Worm (Caenorhabditis elegans): ENCODE data around the gene cutl-28.

Gene cutl-28

ce11 chrIV:664122-664521, 20.2 kb upstream of the cutl-28 start (continued):
- TF ChIP-seq aly-2 (tag; optimal IDR thresholded peaks at IDR 0.05), result no peak
- peak; percentile 30 for TF ChIP-seq lin-39 (tag; optimal IDR thresholded peaks at IDR 0.05)

DNA sequence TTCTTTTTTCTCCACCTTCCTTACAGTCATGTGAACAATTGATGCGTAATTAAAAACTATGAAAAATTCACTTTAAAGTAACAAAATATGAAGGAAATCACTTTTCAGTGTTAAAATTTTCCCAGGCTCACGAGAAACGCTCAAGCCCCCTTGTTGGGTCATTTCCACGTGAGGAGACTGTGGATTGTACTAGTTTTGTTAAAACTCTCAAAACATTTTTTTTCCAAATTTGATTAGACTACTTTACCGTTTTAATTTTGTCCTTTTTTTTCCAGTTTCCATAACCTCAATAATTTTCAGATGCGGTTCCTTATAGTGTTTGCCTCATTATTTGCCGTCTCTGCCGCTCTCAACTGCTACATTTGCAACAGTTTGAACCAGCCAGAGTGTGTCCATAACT, 19.1 kb upstream of the cutl-28 start, which contains the start of gene K11H12.7:
Gene K11H12.7, plus strand, starts transcription at position 301 of the 400 bp plus-strand sequence.
- TF ChIP-seq nfya-1 (tag; optimal IDR thresholded peaks at IDR 0.05; ENCODE audit: insufficient read depth) (no peak), nhr-77 (tag; optimal IDR thresholded peaks at IDR 0.05) (no peak), mml-1 (tag; optimal IDR thresholded peaks at IDR 0.05) (no peak), nhr-237 (tag; optimal IDR thresholded peaks at IDR 0.05) (no peak), skn-1 (tag; optimal IDR thresholded peaks at IDR 0.05) (no peak), nhr-11 (tag; optimal IDR thresholded peaks at IDR 0.05) (no peak), eor-1 (tag; optimal IDR thresholded peaks at IDR 0.05) (no peak), ztf-11 (tag; optimal IDR thresholded peaks at IDR 0.05) (no peak), nhr-12 (tag; optimal IDR thresholded peaks at IDR 0.05) (no peak), ama-1 (optimal IDR thresholded peaks at IDR 0.05) (no peak), sea-2 (GFP tag; optimal IDR thresholded peaks at IDR 0.05) (no peak), egl-5 (tag; optimal IDR thresholded peaks at IDR 0.05) (no peak), nhr-43 (tag; optimal IDR thresholded peaks at IDR 0.05; ENCODE audit: poor library complexity, severe bottlenecking) (no peak), lsy-12 (tag; optimal IDR thresholded peaks at IDR 0.05) (no peak)

- TF ChIP-seq nhr-77 (tag; optimal IDR thresholded peaks at IDR 0.05), result no peak
- TF ChIP-seq nhr-43 (tag; optimal IDR thresholded peaks at IDR 0.05; ENCODE audit: poor library complexity, severe bottlenecking), result no peak
- no peak for TF ChIP-seq hmg-11 (tag; optimal IDR thresholded peaks at IDR 0.05)
- TF ChIP-seq lin-39 (tag; optimal IDR thresholded peaks at IDR 0.05), result no peak
- no peak for TF ChIP-seq ceh-16 (tag; optimal IDR thresholded peaks at IDR 0.05)
- no peak for TF ChIP-seq nhr-25 (tag; optimal IDR thresholded peaks at IDR 0.05)
- TF ChIP-seq nhr-237 (tag; optimal IDR thresholded peaks at IDR 0.05), result no peak
- no peak for TF ChIP-seq egl-27 (tag; optimal IDR thresholded peaks at IDR 0.05)
- TF ChIP-seq zag-1 (tag; optimal IDR thresholded peaks at IDR 0.05), result no peak
- TF ChIP-seq pha-4 (tag; optimal IDR thresholded peaks at IDR 0.05), result no peak
- no peak for TF ChIP-seq eor-1 (tag; optimal IDR thresholded peaks at IDR 0.05)
- TF ChIP-seq nfya-1 (tag; optimal IDR thresholded peaks at IDR 0.05; ENCODE audit: insufficient read depth), result no peak
- no peak for TF ChIP-seq sea-2 (GFP tag; optimal IDR thresholded peaks at IDR 0.05)
- no peak for TF ChIP-seq ceh-82 (tag; optimal IDR thresholded peaks at IDR 0.05)
- TF ChIP-seq daf-12 (tag; optimal IDR thresholded peaks at IDR 0.05), result no peak
- no peak for TF ChIP-seq nhr-67 (tag; optimal IDR thresholded peaks at IDR 0.05)
Measured at ce11 chrIV:666991-667390, 17.3 kb upstream of the cutl-28 start, which contains the start of gene K11H12.6. TSS of gene K11H12.6 (plus strand) at chrIV:667291.

DNA sequence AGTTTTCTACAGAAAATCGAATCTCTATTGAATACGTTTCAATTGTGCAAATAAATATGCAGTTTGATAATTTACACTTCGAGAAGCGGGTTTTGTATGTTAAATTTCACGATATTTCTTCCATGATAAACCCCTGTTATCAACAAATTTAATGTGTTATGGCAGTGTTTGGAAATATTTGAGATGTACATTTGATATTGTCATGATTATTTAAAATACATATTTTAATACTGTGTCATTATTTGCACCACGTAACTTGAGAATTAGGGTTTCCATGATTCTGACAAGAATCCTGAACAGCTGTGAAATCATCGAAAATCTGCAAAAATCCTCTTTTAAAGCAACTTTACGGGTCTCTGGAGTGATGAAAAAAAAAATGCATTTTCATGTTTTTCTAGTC, 13.8 kb upstream of the cutl-28 start, which contains the start of gene K11H12.11:
Gene K11H12.11, minus strand, starts transcription at position 101 of the 400 bp plus-strand sequence.
- TF ChIP-seq nfya-1 (tag; optimal IDR thresholded peaks at IDR 0.05; ENCODE audit: insufficient read depth) (no peak), ceh-16 (tag; optimal IDR thresholded peaks at IDR 0.05) (no peak), unc-62 (GFP tag; optimal IDR thresholded peaks at IDR 0.05) (no peak), nhr-12 (tag; optimal IDR thresholded peaks at IDR 0.05) (no peak), skn-1 (tag; optimal IDR thresholded peaks at IDR 0.05) (no peak), nhr-23 (tag; optimal IDR thresholded peaks at IDR 0.05) (no peak), ceh-28 (tag; optimal IDR thresholded peaks at IDR 0.05) (no peak), nhr-28 (tag; optimal IDR thresholded peaks at IDR 0.05) (no peak), sea-2 (GFP tag; optimal IDR thresholded peaks at IDR 0.05) (no peak), nhr-11 (tag; optimal IDR thresholded peaks at IDR 0.05) (no peak), nhr-76 (tag; optimal IDR thresholded peaks at IDR 0.05) (no peak), lin-15B (tag; optimal IDR thresholded peaks at IDR 0.05) (no peak)

DNA sequence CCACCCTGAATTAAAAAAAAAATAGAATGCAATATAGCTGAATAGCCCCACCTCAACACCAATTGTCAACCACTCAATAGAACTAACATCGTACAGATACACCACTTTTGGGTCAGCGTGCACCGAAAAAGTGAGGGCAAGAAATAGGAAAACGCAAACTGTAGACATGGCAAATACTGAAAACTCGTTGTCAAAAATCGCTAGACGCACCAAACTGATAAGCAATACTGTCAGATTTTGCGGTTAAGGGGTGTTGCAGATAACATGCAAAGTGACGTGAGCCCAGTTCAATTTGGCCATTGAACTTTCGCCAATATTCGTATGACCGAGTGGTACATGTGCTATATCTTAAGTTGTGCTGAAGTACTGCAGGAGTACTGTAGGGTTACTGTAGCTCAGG, 11.0 kb upstream of the cutl-28 start, which contains the start of gene K11H12.3:
Gene K11H12.3, minus strand, starts transcription at position 168 of the 400 bp plus-strand sequence.
- TF ChIP-seq elt-2 (tag; optimal IDR thresholded peaks at IDR 0.05) (peak; percentile 47), nhr-11 (tag; optimal IDR thresholded peaks at IDR 0.05) (no peak), pqm-1 (tag; optimal IDR thresholded peaks at IDR 0.05) (peak; percentile 26)
